Fruit fly (Drosophila melanogaster) whole organism, pupa: ENCODE data around the gene CG13840.

Experiments used
- CG10348 ChIP-seq: fragments of 200-800 bp; sonication (Bioruptor generic); IDR thresholded peaks from 2 replicates; pipeline ENCODE4 v1.3.6; 2022; ENCODE audit warnings: missing biosample characterization, missing genetic modification characterization
- CG12605 ChIP-seq: fragments of 200-800 bp; sonication (Bioruptor generic); IDR thresholded peaks from 2 replicates; pipeline ENCODE4 v1.3.6; 2022; ENCODE audit warnings: missing biosample characterization, missing genetic modification characterization
- CG13204 ChIP-seq: fragments of 200-800 bp; sonication (Bioruptor generic); optimal IDR thresholded peaks from 2 replicates; lab custom pipeline; 2018; ENCODE audit warnings: missing biosample characterization, mild to moderate bottlenecking, missing genetic modification characterization, moderate library complexity
- CG14655 ChIP-seq: fragments of 200-800 bp; sonication (Bioruptor generic); optimal IDR thresholded peaks from 3 replicates; lab custom pipeline; 2017; ENCODE audit warnings: mild to moderate bottlenecking, missing biosample characterization, missing genetic modification reagents, missing genetic modification characterization
- CG15710 ChIP-seq: fragments of 200-800 bp; sonication (Bioruptor generic); optimal IDR thresholded peaks from 2 replicates; lab custom pipeline; 2018; ENCODE audit warnings: missing biosample characterization, mild to moderate bottlenecking, missing genetic modification characterization, moderate library complexity
- CG17806 ChIP-seq: fragments of 200-800 bp; sonication (Bioruptor generic); optimal IDR thresholded peaks from 2 replicates; lab custom pipeline; 2018; ENCODE audit warnings: missing biosample characterization, mild to moderate bottlenecking, missing genetic modification characterization, moderate library complexity
- CG32121 ChIP-seq: fragments of 200-800 bp; sonication (Bioruptor generic); IDR thresholded peaks from 2 replicates; pipeline ENCODE4 v1.3.6; 2022; ENCODE audit warnings: missing biosample characterization, missing genetic modification characterization
- CG34367 ChIP-seq: fragments of 200-800 bp; sonication (Bioruptor generic); optimal IDR thresholded peaks from 2 replicates; lab custom pipeline; 2018; ENCODE audit warnings: missing biosample characterization, mild to moderate bottlenecking, missing genetic modification characterization
- CG4496 ChIP-seq: fragments of 200-800 bp; sonication (Bioruptor generic); IDR thresholded peaks from 3 replicates; pipeline ENCODE4 v1.3.6; 2022; ENCODE audit warnings: missing biosample characterization, missing genetic modification characterization
- CG8159 ChIP-seq: fragments of 200-800 bp; sonication (Bioruptor generic); optimal IDR thresholded peaks from 3 replicates; lab custom pipeline; 2018; ENCODE audit warnings: missing biosample characterization, mild to moderate bottlenecking, missing genetic modification characterization, moderate library complexity
- CG8301 ChIP-seq: fragments of 200-800 bp; sonication (Bioruptor generic); optimal IDR thresholded peaks from 2 replicates; lab custom pipeline; 2018; ENCODE audit warnings: missing biosample characterization, mild to moderate bottlenecking, missing genetic modification characterization
- CG9948 ChIP-seq: fragments of 200-800 bp; sonication (Bioruptor generic); optimal IDR thresholded peaks from 2 replicates; lab custom pipeline; 2018; ENCODE audit warnings: missing biosample characterization, mild to moderate bottlenecking, missing genetic modification characterization, moderate library complexity
- D1 ChIP-seq: fragments of 200-800 bp; sonication (Bioruptor generic); optimal IDR thresholded peaks from 2 replicates; lab custom pipeline; 2018; ENCODE audit warnings: missing biosample characterization, mild to moderate bottlenecking, missing genetic modification characterization, moderate library complexity
- EcR ChIP-seq: fragments of 200-800 bp; sonication (Bioruptor generic); optimal IDR thresholded peaks from 3 replicates; lab custom pipeline; 2019; ENCODE audit warnings: missing biosample characterization, missing genetic modification characterization, mild to moderate bottlenecking, moderate library complexity, missing genetic modification reagents
- Ets98B ChIP-seq: fragments of 200-800 bp; sonication (Bioruptor generic); IDR thresholded peaks from 2 replicates; pipeline ENCODE4 v1.3.6; 2022; ENCODE audit warnings: missing biosample characterization, missing genetic modification characterization
- Pif1A ChIP-seq: fragments of 200-800 bp; sonication (Bioruptor generic); optimal IDR thresholded peaks from 3 replicates; lab custom pipeline; 2016; ENCODE audit warnings: missing biosample characterization, missing genetic modification characterization
- Pif1B ChIP-seq: fragments of 200-800 bp; sonication (Bioruptor generic); optimal IDR thresholded peaks from 3 replicates; lab custom pipeline; 2016; ENCODE audit warnings: missing biosample characterization, missing genetic modification characterization
- Snoo ChIP-seq: fragments of 200-800 bp; sonication (Bioruptor generic); optimal IDR thresholded peaks from 3 replicates; lab custom pipeline; 2017; ENCODE audit warnings: missing biosample characterization, mild to moderate bottlenecking, missing genetic modification characterization, inconsistent platforms
- fd96Ca ChIP-seq: fragments of 200-800 bp; sonication (Bioruptor generic); IDR thresholded peaks from 3 replicates; pipeline ENCODE4 v1.3.6; 2022; ENCODE audit warnings: missing biosample characterization, missing genetic modification characterization
- gl ChIP-seq: fragments of 200-800 bp; sonication (Bioruptor generic); optimal IDR thresholded peaks from 2 replicates; lab custom pipeline; 2018; ENCODE audit warnings: missing biosample characterization, mild to moderate bottlenecking, missing genetic modification characterization
- rn ChIP-seq: fragments of 200-800 bp; sonication (Bioruptor generic); IDR thresholded peaks from 2 replicates; pipeline ENCODE4 v1.3.6; 2022; ENCODE audit warnings: missing biosample characterization, missing genetic modification characterization

Gene CG13840

DNA sequence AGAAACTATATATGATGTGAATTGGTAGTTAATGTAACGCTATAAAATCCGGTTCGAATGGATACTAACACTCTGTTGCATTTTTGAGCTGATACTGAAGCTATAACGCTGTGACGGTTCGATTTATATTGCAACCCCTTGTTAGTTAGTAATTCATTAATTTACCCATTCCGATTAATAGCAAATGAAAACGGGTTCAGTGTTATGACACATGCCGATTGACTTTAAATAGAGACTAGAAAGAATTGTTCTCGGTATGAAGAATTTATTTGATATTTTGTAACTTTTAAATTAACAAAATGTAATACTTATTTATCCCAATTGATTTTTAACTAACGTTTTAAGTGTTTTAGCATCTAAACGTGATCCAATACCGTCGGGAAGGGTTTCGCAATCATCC is 47.3 kb downstream of the CG13840 start, which contains the start of gene CG43091:
Gene CG43091, minus strand, starts transcription at position 101 of the 400 bp plus-strand sequence.
- no peak for TF ChIP-seq CG15710 (tag; lab: Kevin White, UChicago)
- no peak for TF ChIP-seq Snoo
- TF ChIP-seq D1 (tag; lab: Kevin White, UChicago) = no peak
- no peak for TF ChIP-seq rn (GFP tag; lab: Robert Waterston, UW)
- TF ChIP-seq Pif1B (GFP tag; lab: Kevin White, UChicago) = no peak
- TF ChIP-seq Pif1A (GFP tag; lab: Kevin White, UChicago) = no peak
- no peak for TF ChIP-seq CG8301
- no peak for TF ChIP-seq gl (tag; lab: Kevin White, UChicago)
- no peak for TF ChIP-seq EcR (GFP tag; lab: Kevin White, UChicago)
- TF ChIP-seq, all 21 proteins: peak for 0

DNA sequence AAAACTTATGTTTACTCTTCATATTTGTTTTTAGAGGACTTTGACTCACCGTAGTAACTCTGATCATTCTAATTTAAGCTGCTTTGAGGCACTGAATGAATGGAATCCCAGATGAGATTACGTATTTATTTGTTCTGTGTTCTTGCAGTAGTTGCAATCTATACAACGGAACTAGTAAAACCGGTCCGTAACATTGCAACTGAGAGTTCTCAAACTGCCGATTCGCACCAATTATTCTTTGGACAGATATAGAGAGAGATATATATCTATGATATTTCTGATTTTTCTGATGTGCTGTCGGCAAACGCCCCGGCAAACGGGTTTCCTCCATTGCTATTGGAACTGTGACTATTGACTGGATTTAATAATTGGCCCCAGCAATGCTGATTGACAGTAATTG is 48.4 kb downstream of the CG13840 start, which contains the start of gene CG13841:
Gene CG13841, minus strand, starts transcription at position 101 of the 400 bp plus-strand sequence.
- TF ChIP-seq CG15710 (tag; lab: Kevin White, UChicago) (no peak), CG4496 (no peak), CG12605 (GFP tag; lab: Robert Waterston, UW) (no peak), rn (GFP tag; lab: Robert Waterston, UW) (no peak), Ets98B (GFP tag; lab: Robert Waterston, UW) (no peak), EcR (GFP tag; lab: Kevin White, UChicago) (no peak), gl (tag; lab: Kevin White, UChicago) (no peak), CG10348 (no peak), CG9948 (tag; lab: Kevin White, UChicago) (no peak), CG14655 (GFP tag; lab: Kevin White, UChicago) (no peak)

dm6 chr3R:22766072-22766471 is 49.9 kb downstream of the CG13840 start, which contains the start of gene Nepl15:
Gene Nepl15, minus strand, starts transcription at chr3R:22766172.
- TF ChIP-seq CG32121 (GFP tag; lab: Robert Waterston, UW) (no peak), CG12605 (GFP tag; lab: Robert Waterston, UW) (no peak), Pif1B (GFP tag; lab: Kevin White, UChicago) (no peak), CG8301 (no peak), Snoo (no peak), CG4496 (no peak), D1 (tag; lab: Kevin White, UChicago) (no peak), CG10348 (no peak), gl (tag; lab: Kevin White, UChicago) (no peak), CG17806 (no peak), CG14655 (GFP tag; lab: Kevin White, UChicago) (no peak), CG13204 (GFP tag; lab: Kevin White, UChicago) (no peak), EcR (GFP tag; lab: Kevin White, UChicago) (no peak), Ets98B (GFP tag; lab: Robert Waterston, UW) (no peak), fd96Ca (GFP tag; lab: Robert Waterston, UW) (no peak), CG8159 (tag; lab: Kevin White, UChicago) (no peak), rn (GFP tag; lab: Robert Waterston, UW) (no peak), Pif1A (GFP tag; lab: Kevin White, UChicago) (no peak), CG34367 (tag; lab: Kevin White, UChicago) (no peak)
